Fruit fly (Drosophila melanogaster) whole organism, embryonic: ENCODE data around the gene CAH3.

ENCODE experiments used
- CG10366 ChIP-seq: fragments of 200-800 bp; sonication (Bioruptor generic); IDR thresholded peaks from 2 replicates; pipeline ENCODE4 v1.3.6; 2022; ENCODE audit warnings: missing biosample characterization, missing genetic modification characterization
- CG10979 ChIP-seq: fragments of 200-800 bp; sonication (Bioruptor generic); optimal IDR thresholded peaks from 2 replicates; lab custom pipeline; 2018; ENCODE audit warnings: missing biosample characterization, mild to moderate bottlenecking, missing genetic modification characterization, moderate library complexity
- CG1233 ChIP-seq: fragments of 200-800 bp; sonication (Bioruptor generic); optimal IDR thresholded peaks from 4 replicates; lab custom pipeline; 2018; ENCODE audit warnings: missing biosample characterization, mild to moderate bottlenecking, missing genetic modification characterization
- CG12391 ChIP-seq: fragments of 200-800 bp; sonication (Bioruptor generic); optimal IDR thresholded peaks from 3 replicates; lab custom pipeline; 2018; ENCODE audit warnings: missing biosample characterization, mild to moderate bottlenecking, missing genetic modification characterization, moderate library complexity
- CG13894 ChIP-seq: fragments of 200-800 bp; sonication (Bioruptor generic); optimal IDR thresholded peaks from 3 replicates; lab custom pipeline; 2018; ENCODE audit warnings: missing biosample characterization, mild to moderate bottlenecking, missing genetic modification characterization, moderate library complexity
- CG14710 ChIP-seq: fragments of 200-800 bp; sonication (Bioruptor generic); optimal IDR thresholded peaks from 3 replicates; lab custom pipeline; 2019; ENCODE audit warnings: missing biosample characterization, mild to moderate bottlenecking, missing genetic modification characterization, moderate library complexity
- CG2712 ChIP-seq: fragments of 200-800 bp; optimal IDR thresholded peaks from 3 replicates; lab custom pipeline; 2019; ENCODE audit warnings: missing biosample characterization, mild to moderate bottlenecking, missing genetic modification characterization, moderate library complexity
- CG30403 ChIP-seq: fragments of 200-800 bp; sonication (Bioruptor generic); optimal IDR thresholded peaks from 3 replicates; lab custom pipeline; 2016; ENCODE audit warnings: missing biosample characterization, missing genetic modification characterization
- CG33557 ChIP-seq: fragments of 200-800 bp; sonication (Bioruptor generic); optimal IDR thresholded peaks from 2 replicates; lab custom pipeline; 2019; ENCODE audit warnings: missing biosample characterization, mild to moderate bottlenecking, missing genetic modification characterization, moderate library complexity
- CG7839 ChIP-seq: fragments of 200-800 bp; sonication (Bioruptor generic); optimal IDR thresholded peaks from 3 replicates; lab custom pipeline; 2018; ENCODE audit warnings: missing biosample characterization, mild to moderate bottlenecking, missing genetic modification characterization, moderate library complexity
- CG8089 ChIP-seq: fragments of 200-800 bp; sonication (Bioruptor generic); optimal IDR thresholded peaks from 3 replicates; lab custom pipeline; 2016; ENCODE audit warnings: missing biosample characterization, missing genetic modification characterization
- CG8388 ChIP-seq: fragments of 200-800 bp; sonication (Bioruptor generic); optimal IDR thresholded peaks from 2 replicates; lab custom pipeline; 2019; ENCODE audit warnings: missing biosample characterization, mild to moderate bottlenecking, missing genetic modification characterization, moderate library complexity
- Oli ChIP-seq: fragments of 200-800 bp; sonication (Bioruptor generic); optimal IDR thresholded peaks from 2 replicates; lab custom pipeline; 2018; ENCODE audit warnings: missing biosample characterization, mild to moderate bottlenecking, missing genetic modification characterization, moderate library complexity
- Ptx1 ChIP-seq: fragments of 200-800 bp; sonication (Bioruptor generic); IDR thresholded peaks from 2 replicates; pipeline ENCODE4 v1.3.6; 2022; ENCODE audit warnings: missing biosample characterization, missing genetic modification characterization
- Xbp1 ChIP-seq: fragments of 200-800 bp; sonication (Bioruptor generic); optimal IDR thresholded peaks from 3 replicates; lab custom pipeline; 2016; ENCODE audit warnings: missing biosample characterization, mild to moderate bottlenecking, missing genetic modification characterization
- Xrp1 ChIP-seq: fragments of 200-800 bp; sonication (Bioruptor generic); IDR thresholded peaks from 2 replicates; pipeline ENCODE4 v1.3.6; 2022; ENCODE audit warnings: missing biosample characterization, missing genetic modification characterization
- abd-A ChIP-seq: fragments of 200-800 bp; sonication (Bioruptor generic); optimal IDR thresholded peaks from 3 replicates; lab custom pipeline; 2019; ENCODE audit warnings: missing biosample characterization, mild to moderate bottlenecking, missing genetic modification characterization, moderate library complexity
- bsh ChIP-seq, 2 experiments: fragments of 200-800 bp; sonication (Bioruptor generic); optimal IDR thresholded peaks; 2 replicates each; lab custom pipeline; 2017 to 2018; ENCODE audit warnings: mild to moderate bottlenecking in 2 of 2, missing biosample characterization in 2 of 2, missing genetic modification characterization in 2 of 2, moderate library complexity in 1 of 2
- chm ChIP-seq: fragments of 200-800 bp; sonication (Bioruptor generic); IDR thresholded peaks from 2 replicates; pipeline ENCODE4 v1.3.6; 2022; ENCODE audit warnings: missing biosample characterization, missing genetic modification characterization
- crol ChIP-seq: fragments of 200-800 bp; sonication (Bioruptor generic); IDR thresholded peaks from 2 replicates; pipeline ENCODE4 v1.3.6; 2022; ENCODE audit warnings: missing biosample characterization, missing genetic modification characterization
- fd96Cb ChIP-seq: fragments of 200-800 bp; sonication (Bioruptor generic); optimal IDR thresholded peaks from 2 replicates; lab custom pipeline; 2018; ENCODE audit warnings: missing biosample characterization, mild to moderate bottlenecking, missing genetic modification characterization, moderate library complexity
- grau ChIP-seq: fragments of 200-800 bp; optimal IDR thresholded peaks from 3 replicates; lab custom pipeline; 2019; ENCODE audit warnings: missing biosample characterization, mild to moderate bottlenecking, missing genetic modification characterization, moderate library complexity
- kah ChIP-seq: fragments of 200-800 bp; sonication (Bioruptor generic); optimal IDR thresholded peaks from 2 replicates; lab custom pipeline; 2018; ENCODE audit warnings: missing biosample characterization, mild to moderate bottlenecking, missing genetic modification characterization
- lab ChIP-seq: fragments of 200-800 bp; sonication (Bioruptor generic); optimal IDR thresholded peaks from 3 replicates; lab custom pipeline; 2017; ENCODE audit warnings: missing biosample characterization, missing genetic modification characterization, mild to moderate bottlenecking, moderate library complexity, missing genetic modification reagents
- nmo ChIP-seq: fragments of 200-800 bp; sonication (Bioruptor generic); optimal IDR thresholded peaks from 2 replicates; lab custom pipeline; 2018; ENCODE audit warnings: missing biosample characterization, mild to moderate bottlenecking, missing genetic modification characterization, moderate library complexity
- row ChIP-seq: fragments of 200-800 bp; sonication (Bioruptor generic); IDR thresholded peaks from 3 replicates; pipeline ENCODE4 v1.3.6; 2022; ENCODE audit warnings: missing biosample characterization, missing genetic modification characterization
- sens ChIP-seq: fragments of 200-800 bp; sonication (Bioruptor generic); peaks from one replicate; lab custom pipeline; 2016; ENCODE audit warnings: missing biosample characterization, missing genetic modification characterization
- so ChIP-seq: fragments of 200-800 bp; sonication (Bioruptor generic); IDR thresholded peaks from 3 replicates; pipeline ENCODE4 v1.3.6; 2022; ENCODE audit warnings: missing biosample characterization, missing genetic modification characterization
- unpg ChIP-seq: fragments of 200-800 bp; sonication (Bioruptor generic); optimal IDR thresholded peaks from 3 replicates; lab custom pipeline; 2018; ENCODE audit warnings: missing biosample characterization, mild to moderate bottlenecking, missing genetic modification characterization, moderate library complexity
- wek ChIP-seq: fragments of 200-800 bp; sonication (Bioruptor generic); optimal IDR thresholded peaks from 3 replicates; lab custom pipeline; 2018; ENCODE audit warnings: missing biosample characterization, mild to moderate bottlenecking, missing genetic modification characterization, moderate library complexity
- zfh2 ChIP-seq: fragments of 200-800 bp; sonication (Bioruptor generic); optimal IDR thresholded peaks from 2 replicates; lab custom pipeline; 2016; ENCODE audit warnings: missing biosample characterization, missing genetic modification characterization

CAH3 gene

DNA sequence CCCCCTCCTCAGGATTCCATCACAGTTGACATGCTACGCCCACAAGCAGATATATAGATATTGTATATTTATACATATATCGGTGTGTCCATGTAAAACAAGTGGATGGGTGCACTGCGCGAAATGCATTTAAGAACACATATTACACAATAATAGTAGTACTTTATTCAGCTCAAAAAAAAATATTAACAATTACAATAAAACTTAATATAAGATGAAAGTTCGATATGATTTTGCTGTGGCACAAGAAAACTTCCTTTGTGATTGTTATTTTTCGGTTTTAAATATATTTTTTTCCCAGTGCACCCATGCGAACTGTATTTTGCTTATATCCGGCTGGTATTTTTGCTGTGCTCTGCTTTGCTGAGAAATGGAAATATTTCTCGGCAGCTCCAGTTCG, 50.4 kb downstream of the CAH3 start (continued):
- TF ChIP-seq Oli (tag; lab: Kevin White, UChicago) = peak; percentile 17
- TF ChIP-seq CG12391 (tag; lab: Kevin White, UChicago) = peak; percentile 28
- TF ChIP-seq zfh2 = no peak
- peak; percentile 22 for TF ChIP-seq unpg (GFP tag; lab: Kevin White, UChicago)
- peak in 1 of 2 experiments; percentile 40 for TF ChIP-seq bsh (GFP tag; optimal IDR thresholded peaks at IDR 0.05; lab: Kevin White, UChicago)
- TF ChIP-seq CG1233 (GFP tag; lab: Kevin White, UChicago) = no peak
- peak; percentile 30 for TF ChIP-seq CG7839 (tag; lab: Kevin White, UChicago)
- TF ChIP-seq chm = no peak
- TF ChIP-seq CG2712 (tag; lab: Kevin White, UChicago) = peak; percentile 36
- TF ChIP-seq CG33557 (GFP tag; lab: Kevin White, UChicago) = no peak
- TF ChIP-seq Xrp1 (GFP tag; lab: Robert Waterston, UW) = peak; percentile 35; the same call in 1 of the 2 replicates
- TF ChIP-seq CG10979 = peak; percentile 30
- no peak for TF ChIP-seq CG8089 (GFP tag; lab: Kevin White, UChicago)
- peak; percentile 14 for TF ChIP-seq CG30403 (GFP tag; lab: Kevin White, UChicago)
- TF ChIP-seq grau (tag; lab: Kevin White, UChicago) = peak; percentile 3
- no peak for TF ChIP-seq kah (GFP tag; lab: Kevin White, UChicago)
- 0 out of 2 replicates have a peak, but pooled peaks have one; percentile 16 for TF ChIP-seq Ptx1 (GFP tag; lab: Robert Waterston, UW)
- peak; percentile 9 for TF ChIP-seq nmo (GFP tag; lab: Kevin White, UChicago)
- peak; percentile 0 for TF ChIP-seq CG14710 (tag; lab: Kevin White, UChicago)
- peak; percentile 23 for TF ChIP-seq Xbp1 (GFP tag; lab: Kevin White, UChicago)
- no peak for TF ChIP-seq crol
- TF ChIP-seq fd96Cb (tag; lab: Kevin White, UChicago) = peak; percentile 29
- 0 out of 3 replicates have a peak, but pooled peaks have one; percentile 26 for TF ChIP-seq so
- no peak for TF ChIP-seq wek (GFP tag; lab: Kevin White, UChicago)
- peak; percentile 72 for TF ChIP-seq sens (GFP tag; lab: Kevin White, UChicago)
- peak; percentile 4 for TF ChIP-seq CG8388 (GFP tag; lab: Kevin White, UChicago)
- peak; percentile 13 for TF ChIP-seq lab
- TF ChIP-seq row = 0 out of 3 replicates have a peak, but pooled peaks have one; percentile 21

DNA sequence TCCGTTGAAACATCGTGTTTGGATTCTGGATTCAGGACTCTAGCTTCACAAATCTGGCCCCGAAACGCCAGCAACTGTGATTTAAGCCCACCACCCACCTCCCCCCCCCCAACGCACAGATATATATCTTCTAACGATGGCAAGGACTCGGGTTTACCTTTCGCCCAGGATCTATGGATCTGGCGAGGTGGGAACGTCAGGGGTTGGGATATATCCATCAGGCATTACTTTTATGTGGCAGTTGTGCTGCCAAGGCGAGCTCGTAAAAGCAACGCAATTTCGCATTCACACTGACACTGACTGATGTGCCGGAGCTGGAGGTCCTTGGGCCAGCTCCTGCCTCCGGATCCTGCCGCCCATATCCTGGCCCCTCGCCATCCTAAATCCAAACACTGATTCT, 51.3 kb downstream of the CAH3 start:
- peak; percentile 42 for TF ChIP-seq abd-A (tag; lab: Kevin White, UChicago)
- TF ChIP-seq CG13894 (tag; lab: Kevin White, UChicago) = peak; percentile 95
- TF ChIP-seq CG10366 (GFP tag; lab: Robert Waterston, UW) = no peak
